Fruit fly (Drosophila melanogaster): ENCODE data around the gene PKD.
A peak's percentile ranks its signal among the peaks of the same experiment; 100 is the strongest.

Gene PKD

dm6 chr3R:18298298-18298899, 15.8 kb downstream of the PKD start (continued):
- TF ChIP-seq bbx (GFP tag; IDR thresholded peaks at IDR 0.05; ENCODE audit: partially characterized antibody) (peak; percentile 23; the same call in 1 of the 2 replicates), chinmo (GFP tag; IDR thresholded peaks at IDR 0.05; ENCODE audit: partially characterized antibody) (peak; percentile 60; the same call in 2 of the 4 replicates), Neu2 (GFP tag; optimal IDR thresholded peaks at IDR 0.05; ENCODE audit: borderline replicate concordance) (no peak), CG11456 (GFP tag; IDR thresholded peaks at IDR 0.05) (no peak), Sry-β (GFP tag; optimal IDR thresholded peaks at IDR 0.05) (no peak), Mad (GFP tag; optimal IDR thresholded peaks at IDR 0.05) (no peak), Bdp1 (GFP tag; optimal IDR thresholded peaks at IDR 0.05) (no peak), CG10321 (GFP tag; IDR thresholded peaks at IDR 0.05) (no peak), dan (GFP tag; IDR thresholded peaks at IDR 0.05) (no peak), pros (GFP tag; optimal IDR thresholded peaks at IDR 0.05) (peak; percentile 81), nerfin-2 (GFP tag; IDR thresholded peaks at IDR 0.05; ENCODE audit: partially characterized antibody) (no peak), dysf (GFP tag; IDR thresholded peaks at IDR 0.05) (peak; percentile 17; the same call in 1 of the 3 replicates), Ets97D (GFP tag; optimal IDR thresholded peaks at IDR 0.05) (no peak), CG4854 (GFP tag; optimal IDR thresholded peaks at IDR 0.05) (peak; percentile 29), D19A (tag; optimal IDR thresholded peaks at IDR 0.05) (no peak), oc (tag; optimal IDR thresholded peaks at IDR 0.05) (no peak), Sox100B (GFP tag; optimal IDR thresholded peaks at IDR 0.05) (no peak), CG11093 (GFP tag; IDR thresholded peaks at IDR 0.05) (no peak), CG4820 (GFP tag; optimal IDR thresholded peaks at IDR 0.05) (no peak), CG17328 (GFP tag; IDR thresholded peaks at IDR 0.05) (peak; percentile 44; the same call in 1 of the 2 replicates), fd102C (GFP tag; optimal IDR thresholded peaks at IDR 0.05) (no peak), otp (GFP tag; IDR thresholded peaks at IDR 0.05) (peak; percentile 70; the same call in 1 of the 3 replicates), CG10147 (GFP tag; optimal IDR thresholded peaks at IDR 0.05) (no peak), Nf-YC (tag; optimal IDR thresholded peaks at IDR 0.05) (no peak), CG5245 (GFP tag; optimal IDR thresholded peaks at IDR 0.05) (no peak), CG15479 (GFP tag; optimal IDR thresholded peaks at IDR 0.05) (peak; percentile 53), CG32772 (GFP tag; IDR thresholded peaks at IDR 0.05) (no peak), pum (GFP tag; optimal IDR thresholded peaks at IDR 0.05) (no peak), CG11560 (tag; IDR thresholded peaks at IDR 0.05) (no peak), row (GFP tag; IDR thresholded peaks at IDR 0.05) (no peak), pho (GFP tag; optimal IDR thresholded peaks at IDR 0.05) (no peak), CG2678 (tag; optimal IDR thresholded peaks at IDR 0.05) (peak; percentile 2), CG17612 (GFP tag; IDR thresholded peaks at IDR 0.05) (no peak), CG14441 (GFP tag; IDR thresholded peaks at IDR 0.05) (no peak), CG11398 (GFP tag; optimal IDR thresholded peaks at IDR 0.05) (peak; percentile 40), Spps (tag; optimal IDR thresholded peaks at IDR 0.05) (no peak), CG9876 (GFP tag; optimal IDR thresholded peaks at IDR 0.05) (no peak), ssp (GFP tag; IDR thresholded peaks at IDR 0.05) (no peak), Dek (tag; optimal IDR thresholded peaks at IDR 0.05) (no peak), CG12659 (GFP tag; optimal IDR thresholded peaks at IDR 0.05) (no peak), CTCF (GFP tag; optimal IDR thresholded peaks at IDR 0.05) (no peak), fu2 (GFP tag; optimal IDR thresholded peaks at IDR 0.05) (no peak), HLH4C (GFP tag; IDR thresholded peaks at IDR 0.05; ENCODE audit: partially characterized antibody) (no peak), CG31224 (GFP tag; IDR thresholded peaks at IDR 0.05) (no peak), Optix (GFP tag; IDR thresholded peaks at IDR 0.05) (no peak), ham (GFP tag; IDR thresholded peaks at IDR 0.05) (no peak), hkb (optimal IDR thresholded peaks at IDR 0.05) (no peak), hkb (GFP tag; IDR thresholded peaks at IDR 0.05) (peak; percentile 19; the same call in 1 of the 2 replicates), eve (GFP tag; optimal IDR thresholded peaks at IDR 0.05) (no peak), CG6654 (GFP tag; optimal IDR thresholded peaks at IDR 0.05) (no peak)
